Worm (Caenorhabditis elegans): ENCODE data around the gene C13A2.7.

C13A2.7 gene

ce11 chrV:7266021-7266420 is at the start of gene C13A2.7:
Gene C13A2.7 (plus strand): TSS chrV:7266321.
- no peak for TF ChIP-seq ama-1 (optimal IDR thresholded peaks at IDR 0.05)
- no peak for TF ChIP-seq fkh-4 (tag; optimal IDR thresholded peaks at IDR 0.05; ENCODE audit: borderline replicate concordance)
- no peak for TF ChIP-seq egl-27 (tag; optimal IDR thresholded peaks at IDR 0.05)
- no peak for TF ChIP-seq lir-3 (tag; optimal IDR thresholded peaks at IDR 0.05; ENCODE audit: poor library complexity)
- TF ChIP-seq lin-39 (tag; optimal IDR thresholded peaks at IDR 0.05), result no peak
- TF ChIP-seq nhr-11 (tag; optimal IDR thresholded peaks at IDR 0.05), result no peak

- TF ChIP-seq dsc-1 (tag; optimal IDR thresholded peaks at IDR 0.05) (no peak), isw-1 (GFP tag; IDR thresholded peaks at IDR 0.05) (no peak), unc-130 (tag; optimal IDR thresholded peaks at IDR 0.05) (no peak), pax-3 (tag; optimal IDR thresholded peaks at IDR 0.05) (no peak), egl-27 (tag; optimal IDR thresholded peaks at IDR 0.05) (no peak)
These were observed 47.1 kb upstream of the C13A2.7 start, which contains the start of gene C13F10.5 for ce11 chrV:7218988-7219387. Gene C13F10.5 (minus strand): TSS chrV:7219088.

- TF ChIP-seq fkh-4 (tag; optimal IDR thresholded peaks at IDR 0.05; ENCODE audit: borderline replicate concordance) (no peak), efl-1 (optimal IDR thresholded peaks at IDR 0.05) (no peak), efl-1 (GFP tag; optimal IDR thresholded peaks at IDR 0.05 in 1 of 2) (peak in 1 of 2 experiments; percentile 93), ceh-82 (tag; optimal IDR thresholded peaks at IDR 0.05) (no peak), lin-35 (GFP tag; optimal IDR thresholded peaks at IDR 0.05) (peak in 1 of 2 experiments; percentile 42), nhr-85 (tag) (peak; percentile 48), lin-14 (GFP tag; optimal IDR thresholded peaks at IDR 0.05) (peak; percentile 46), dpl-1 (GFP tag; optimal IDR thresholded peaks at IDR 0.05) (peak in 1 of 3 experiments; percentile 40)
These were observed 45.1 kb upstream of the C13A2.7 start, which contains the start of the genes C13F10.8, C13F10.6 and kxd-1 for ce11 chrV:7220973-7221519. Gene C13F10.8 (minus strand): TSS chrV:7221023. Gene C13F10.6 (minus strand): TSS chrV:7221039. Gene kxd-1 (plus strand): TSS chrV:7221469.

ce11 chrV:7223152-7223551 is 43.0 kb upstream of the C13A2.7 start, which contains the start of gene C13F10.7:
Gene C13F10.7 (minus strand): TSS chrV:7223252.
- TF ChIP-seq pqm-1 (tag; optimal IDR thresholded peaks at IDR 0.05), result no peak
- TF ChIP-seq egl-27 (tag; optimal IDR thresholded peaks at IDR 0.05), result no peak
- TF ChIP-seq pag-3 (tag; optimal IDR thresholded peaks at IDR 0.05; ENCODE audit: borderline replicate concordance, insufficient read depth), result no peak
- TF ChIP-seq F16B12.6 (tag; optimal IDR thresholded peaks at IDR 0.05), result no peak
- TF ChIP-seq lin-14 (GFP tag; optimal IDR thresholded peaks at IDR 0.05), result no peak
- TF ChIP-seq efl-3 (GFP tag; optimal IDR thresholded peaks at IDR 0.05), result no peak
- TF ChIP-seq ceh-88 (GFP tag; IDR thresholded peaks at IDR 0.05), result no peak
- no peak for TF ChIP-seq nhr-28 (tag; optimal IDR thresholded peaks at IDR 0.05)

- TF ChIP-seq ama-1 (optimal IDR thresholded peaks at IDR 0.05), result no peak
- no peak for TF ChIP-seq pax-3 (tag; optimal IDR thresholded peaks at IDR 0.05)
- TF ChIP-seq snu-23 (GFP tag; optimal IDR thresholded peaks at IDR 0.05), result no peak
- no peak for TF ChIP-seq lin-15B (tag; optimal IDR thresholded peaks at IDR 0.05)
- peak; percentile 23 for TF ChIP-seq dsc-1 (tag; optimal IDR thresholded peaks at IDR 0.05)
- TF ChIP-seq lin-14 (GFP tag; optimal IDR thresholded peaks at IDR 0.05), result peak; percentile 40
- TF ChIP-seq snpc-4 (tag; optimal IDR thresholded peaks at IDR 0.05), result no peak
- TF ChIP-seq rnt-1 (tag; optimal IDR thresholded peaks at IDR 0.05), result peak; percentile 53
- no peak for TF ChIP-seq nhr-77 (tag; optimal IDR thresholded peaks at IDR 0.05)
- no peak for TF ChIP-seq vab-15 (tag; optimal IDR thresholded peaks at IDR 0.05)
- TF ChIP-seq nhr-11 (tag; optimal IDR thresholded peaks at IDR 0.05), result no peak
- no peak for TF ChIP-seq lir-3 (tag; optimal IDR thresholded peaks at IDR 0.05; ENCODE audit: poor library complexity)
- no peak for TF ChIP-seq aly-2 (tag; optimal IDR thresholded peaks at IDR 0.05)
- no peak for TF ChIP-seq C04F5.9 (tag; optimal IDR thresholded peaks at IDR 0.05)
- TF ChIP-seq nhr-90 (tag; optimal IDR thresholded peaks at IDR 0.05; ENCODE audit: poor library complexity), result no peak
- peak in 1 of 3 experiments; percentile 2 for TF ChIP-seq ceh-82 (tag; optimal IDR thresholded peaks at IDR 0.05)
These were observed 42.2 kb upstream of the C13A2.7 start, which contains the start of gene C13F10.1 for ce11 chrV:7223941-7224340. Gene C13F10.1 (plus strand): TSS chrV:7224078.
